Fruit fly (Drosophila melanogaster): ENCODE data around the gene CG14313.

Gene CG14313

DNA sequence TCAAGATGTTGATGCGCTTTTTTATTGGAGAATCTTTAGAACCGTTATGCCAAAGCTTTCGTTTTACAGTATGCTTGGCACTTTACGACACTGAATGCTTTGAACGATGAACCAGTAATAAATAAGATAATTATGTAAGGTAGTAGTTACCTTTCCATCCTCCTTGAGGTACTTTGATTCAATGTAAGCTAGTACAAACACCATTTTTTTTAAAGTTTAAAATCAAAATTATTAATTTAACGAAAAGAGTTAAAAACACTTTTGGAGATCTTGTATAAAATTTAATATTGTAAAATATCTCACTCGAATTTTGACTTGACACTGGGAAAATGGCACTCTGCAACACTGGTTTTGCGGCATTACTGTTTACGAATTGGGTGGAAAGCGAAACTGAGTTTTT is 6.4 kb downstream of the CG14313 start, which contains the start of the genes Arp5 and CG7208 (continued):
- TF ChIP-seq Jarid2 (GFP tag; optimal IDR thresholded peaks at IDR 0.05) (no peak), tin (GFP tag; optimal IDR thresholded peaks at IDR 0.05) (peak; percentile 71), nau (GFP tag; optimal IDR thresholded peaks at IDR 0.05) (no peak), Ets97D (GFP tag; optimal IDR thresholded peaks at IDR 0.05) (peak; percentile 70), Oli (tag; optimal IDR thresholded peaks at IDR 0.05) (no peak), CG1233 (GFP tag; optimal IDR thresholded peaks at IDR 0.05) (peak; percentile 64), sob (GFP tag; IDR thresholded peaks at IDR 0.05) (peak; percentile 79), B-H2 (GFP tag; optimal IDR thresholded peaks at IDR 0.05) (peak; percentile 71), Spps (tag; optimal IDR thresholded peaks at IDR 0.05) (peak; percentile 29), CG10565 (GFP tag; optimal IDR thresholded peaks at IDR 0.05) (no peak), sens-2 (GFP tag; IDR thresholded peaks at IDR 0.05) (no peak), fru (optimal IDR thresholded peaks at IDR 0.05) (no peak), CG14965 (GFP tag; optimal IDR thresholded peaks at IDR 0.05; ENCODE audit: borderline replicate concordance) (no peak), CG3065 (GFP tag; optimal IDR thresholded peaks at IDR 0.05) (no peak), schlank (tag; optimal IDR thresholded peaks at IDR 0.05) (no peak), esg (GFP tag; conservative IDR thresholded peaks at IDR 0.05) (peak; percentile 50), mld (GFP tag; IDR thresholded peaks at IDR 0.05; ENCODE audit: partially characterized antibody) (no peak), lola (GFP tag; optimal IDR thresholded peaks at IDR 0.05) (peak in 1 of 3 experiments; percentile 51), da (GFP tag; optimal IDR thresholded peaks at IDR 0.05) (no peak), CG12769 (tag; optimal IDR thresholded peaks at IDR 0.05) (no peak), Dek (tag; optimal IDR thresholded peaks at IDR 0.05) (peak; percentile 70), Hey (tag; optimal IDR thresholded peaks at IDR 0.05) (no peak), fu2 (GFP tag; optimal IDR thresholded peaks at IDR 0.05) (peak; percentile 62), CG30020 (tag; optimal IDR thresholded peaks at IDR 0.05) (no peak), CG10431 (GFP tag; optimal IDR thresholded peaks at IDR 0.05) (no peak), CG12299 (tag; optimal IDR thresholded peaks at IDR 0.05) (peak; percentile 55), Max (GFP tag; optimal IDR thresholded peaks at IDR 0.05) (peak; percentile 78), Lhr (GFP tag; optimal IDR thresholded peaks at IDR 0.05) (peak; percentile 55), CG3847 (GFP tag; IDR thresholded peaks at IDR 0.05) (peak; percentile 81), CG15696 (tag; optimal IDR thresholded peaks at IDR 0.05) (peak; percentile 4), zen2 (GFP tag; IDR thresholded peaks at IDR 0.05; ENCODE audit: partially characterized antibody) (no peak), Six4 (GFP tag; optimal IDR thresholded peaks at IDR 0.05) (peak; percentile 40), run (tag; optimal IDR thresholded peaks at IDR 0.05) (no peak), pzg (GFP tag; optimal IDR thresholded peaks at IDR 0.05) (peak; percentile 51), CG15479 (GFP tag; optimal IDR thresholded peaks at IDR 0.05) (no peak), twi (tag; optimal IDR thresholded peaks at IDR 0.05) (peak; percentile 37), lov (optimal IDR thresholded peaks at IDR 0.05) (no peak), lov (GFP tag; IDR thresholded peaks at IDR 0.05) (no peak), CG12236 (GFP tag; optimal IDR thresholded peaks at IDR 0.05) (no peak), prd (optimal IDR thresholded peaks at IDR 0.05) (no peak), prd (GFP tag; IDR thresholded peaks at IDR 0.05) (peak; percentile 66), crc (GFP tag; optimal IDR thresholded peaks at IDR 0.05) (peak; percentile 40), CG3726 (GFP tag; IDR thresholded peaks at IDR 0.05) (no peak), org-1 (GFP tag; optimal IDR thresholded peaks at IDR 0.05) (no peak), Mad (GFP tag; optimal IDR thresholded peaks at IDR 0.05) (peak; percentile 53), Sox100B (GFP tag; optimal IDR thresholded peaks at IDR 0.05) (peak; percentile 64), usp (GFP tag; optimal IDR thresholded peaks at IDR 0.05) (no peak), salm (tag; optimal IDR thresholded peaks at IDR 0.05) (peak; percentile 5), NC2β (GFP tag; optimal IDR thresholded peaks at IDR 0.05) (peak; percentile 1), dm (GFP tag; optimal IDR thresholded peaks at IDR 0.05) (peak; percentile 5), btn (GFP tag; optimal IDR thresholded peaks at IDR 0.05) (no peak), Deaf1 (tag; optimal IDR thresholded peaks at IDR 0.05) (no peak)
